Fruit fly (Drosophila melanogaster): ENCODE measurements around the gene eIF1A.

The eIF1A gene

dm6 chr3R:18298298-18298899, 23.9 kb downstream of the eIF1A start (continued):
- peak; percentile 56 for TF ChIP-seq CG13894 (tag; optimal IDR thresholded peaks at IDR 0.05)
- no peak for TF ChIP-seq disco-r (GFP tag; optimal IDR thresholded peaks at IDR 0.05)
- TF ChIP-seq CG6854 (GFP tag; optimal IDR thresholded peaks at IDR 0.05), result peak; percentile 42
- no peak for TF ChIP-seq CG9876 (GFP tag; optimal IDR thresholded peaks at IDR 0.05)
- peak in 1 of 2 experiments; percentile 57 for TF ChIP-seq tll (GFP tag; optimal IDR thresholded peaks at IDR 0.05)
- peak; percentile 46 for TF ChIP-seq CG4617 (GFP tag; optimal IDR thresholded peaks at IDR 0.05; ENCODE audit: borderline replicate concordance)
- no peak for TF ChIP-seq mld (GFP tag; IDR thresholded peaks at IDR 0.05; ENCODE audit: partially characterized antibody)
- peak; percentile 84 for TF ChIP-seq rib (GFP tag; IDR thresholded peaks at IDR 0.05)
- no peak for TF ChIP-seq ssp (GFP tag; IDR thresholded peaks at IDR 0.05)
- peak; percentile 12 for TF ChIP-seq pb (GFP tag; optimal IDR thresholded peaks at IDR 0.05)
- TF ChIP-seq NC2β (GFP tag; optimal IDR thresholded peaks at IDR 0.05), result no peak
- no peak for TF ChIP-seq lmd (GFP tag; IDR thresholded peaks at IDR 0.05)
- TF ChIP-seq CG8944 (GFP tag; optimal IDR thresholded peaks at IDR 0.05), result no peak
- TF ChIP-seq ase (GFP tag; IDR thresholded peaks at IDR 0.05), result no peak
- TF ChIP-seq CG17612 (GFP tag; IDR thresholded peaks at IDR 0.05), result no peak
- TF ChIP-seq CG10147 (GFP tag; optimal IDR thresholded peaks at IDR 0.05), result no peak
- TF ChIP-seq CG13287 (GFP tag; IDR thresholded peaks at IDR 0.05; ENCODE audit: partially characterized antibody), result no peak
- TF ChIP-seq Side (GFP tag; optimal IDR thresholded peaks at IDR 0.05), result peak; percentile 35
- TF ChIP-seq dysf (GFP tag; IDR thresholded peaks at IDR 0.05), result peak; percentile 17; the same call in 1 of the 3 replicates
- no peak for TF ChIP-seq CG6254 (GFP tag; optimal IDR thresholded peaks at IDR 0.05)
- no peak for TF ChIP-seq CG18011 (GFP tag; optimal IDR thresholded peaks at IDR 0.05)
- TF ChIP-seq CG9727 (GFP tag; optimal IDR thresholded peaks at IDR 0.05), result peak; percentile 6
- no peak for TF ChIP-seq CG9797 (GFP tag; optimal IDR thresholded peaks at IDR 0.05)
- TF ChIP-seq maf-S (GFP tag; optimal IDR thresholded peaks at IDR 0.05), result no peak
- TF ChIP-seq CG8089 (GFP tag; optimal IDR thresholded peaks at IDR 0.05), result peak; percentile 38
- TF ChIP-seq Awh (GFP tag; IDR thresholded peaks at IDR 0.05), result peak; percentile 58; the same call in 1 of the 2 replicates
- peak; percentile 59 for TF ChIP-seq ewg (GFP tag; optimal IDR thresholded peaks at IDR 0.05)
- no peak for TF ChIP-seq sug (tag; optimal IDR thresholded peaks at IDR 0.05)
- TF ChIP-seq phol (tag; optimal IDR thresholded peaks at IDR 0.05), result no peak
- TF ChIP-seq Ssrp (tag; optimal IDR thresholded peaks at IDR 0.05), result no peak
- no peak for TF ChIP-seq CG4707 (GFP tag; optimal IDR thresholded peaks at IDR 0.05)
- no peak for TF ChIP-seq CG14050 (GFP tag; IDR thresholded peaks at IDR 0.05)
- TF ChIP-seq CG7928 (GFP tag; optimal IDR thresholded peaks at IDR 0.05), result no peak
- TF ChIP-seq ap (GFP tag; IDR thresholded peaks at IDR 0.05), result no peak
- TF ChIP-seq fd3F (GFP tag; optimal IDR thresholded peaks at IDR 0.05), result no peak
- no peak for TF ChIP-seq CG2712 (tag; optimal IDR thresholded peaks at IDR 0.05)
- TF ChIP-seq toy (GFP tag; IDR thresholded peaks at IDR 0.05), result no peak
- TF ChIP-seq Xbp1 (GFP tag; optimal IDR thresholded peaks at IDR 0.05), result no peak
- TF ChIP-seq CG13296 (GFP tag; optimal IDR thresholded peaks at IDR 0.05), result peak; percentile 28
- 0 out of 3 replicates have a peak, but pooled peaks have one; percentile 32 for TF ChIP-seq CG6175 (GFP tag; IDR thresholded peaks at IDR 0.05)
- peak; percentile 40 for TF ChIP-seq CG11398 (GFP tag; optimal IDR thresholded peaks at IDR 0.05)
- TF ChIP-seq grau (tag; optimal IDR thresholded peaks at IDR 0.05), result no peak
- TF ChIP-seq HLH54F (GFP tag; optimal IDR thresholded peaks at IDR 0.05), result peak; percentile 11
- TF ChIP-seq CG10462 (GFP tag; optimal IDR thresholded peaks at IDR 0.05), result no peak
- TF ChIP-seq CG2889 (GFP tag; IDR thresholded peaks at IDR 0.05), result 0 out of 3 replicates have a peak, but pooled peaks have one; percentile 26
- no peak for TF ChIP-seq CG7963 (GFP tag; IDR thresholded peaks at IDR 0.05; ENCODE audit: partially characterized antibody)
- TF ChIP-seq Blimp-1 (GFP tag; optimal IDR thresholded peaks at IDR 0.05), result no peak
- TF ChIP-seq pum (GFP tag; optimal IDR thresholded peaks at IDR 0.05), result no peak
- TF ChIP-seq CG13123 (GFP tag; optimal IDR thresholded peaks at IDR 0.05), result no peak
- TF ChIP-seq zfh1 (GFP tag; IDR thresholded peaks at IDR 0.05), result peak; percentile 22; the same call in 1 of the 3 replicates
